Worm (Caenorhabditis elegans): ENCODE results near the gene irld-33.
"Not testable (repeated sequence)": the region's sequence is repeated elsewhere in the genome, so short reads cannot be mapped to it uniquely, and the experiment has no call there.

DNA sequence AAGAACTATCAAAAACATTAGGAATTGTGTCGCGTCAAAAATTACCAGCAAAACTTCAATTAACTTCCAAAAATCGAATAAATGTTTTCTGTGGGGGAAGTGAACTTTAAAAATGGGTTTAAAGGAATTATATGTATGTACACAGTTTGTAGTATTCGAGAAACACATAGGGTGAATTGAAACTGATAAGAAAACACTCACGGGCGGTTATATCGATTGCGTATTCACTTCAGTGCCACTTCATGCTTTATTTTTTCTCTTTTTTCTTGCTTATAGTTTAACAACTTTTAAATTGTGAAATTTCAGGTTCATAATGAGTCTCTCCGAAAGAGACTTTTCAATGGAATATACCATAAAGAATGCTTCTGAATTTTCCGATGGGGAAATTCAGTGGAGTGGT is 36.4 kb downstream of the irld-33 start, which contains the start of gene F36H5.14:
- not testable (repeated sequence) for TF ChIP-seq C34B4.2 (tag; optimal IDR thresholded peaks at IDR 0.05); nhr-77 (tag; optimal IDR thresholded peaks at IDR 0.05); blmp-1 (tag; optimal IDR thresholded peaks at IDR 0.05); nhr-12 (tag; optimal IDR thresholded peaks at IDR 0.05); nhr-76 (tag; optimal IDR thresholded peaks at IDR 0.05); elt-2 (tag; optimal IDR thresholded peaks at IDR 0.05); fkh-10 (GFP tag; optimal IDR thresholded peaks at IDR 0.05); lin-39 (tag; optimal IDR thresholded peaks at IDR 0.05); snpc-4 (tag; optimal IDR thresholded peaks at IDR 0.05); egl-27 (tag; optimal IDR thresholded peaks at IDR 0.05); nhr-85 (tag); lir-3 (tag; optimal IDR thresholded peaks at IDR 0.05; ENCODE audit: poor library complexity)
